Worm (Caenorhabditis elegans): Measurements from ENCODE around the gene acl-14.

acl-14 gene

ce11 chrV:9293359-9293758, 40.1 kb downstream of the acl-14 start:
- TF ChIP-seq tbx-9 (tag; optimal IDR thresholded peaks at IDR 0.05; ENCODE audit: borderline replicate concordance) (no peak), ceh-91 (GFP tag; IDR thresholded peaks at IDR 0.05) (no peak), mcd-1 (GFP tag; IDR thresholded peaks at IDR 0.05) (no peak; the same call in 1 of the 2 replicates), lin-26 (GFP tag; IDR thresholded peaks at IDR 0.05) (0 out of 2 replicates have a peak, but pooled peaks have one; percentile 41), B0261.1 (tag; optimal IDR thresholded peaks at IDR 0.05) (peak; percentile 19), xnd-1 (tag; optimal IDR thresholded peaks at IDR 0.05) (no peak), attf-5 (GFP tag; optimal IDR thresholded peaks at IDR 0.05) (no peak), ztf-25 (GFP tag; IDR thresholded peaks at IDR 0.05) (no peak), Y79H2A.3 (GFP tag; conservative IDR thresholded peaks at IDR 0.05) (no peak), madf-10 (tag; optimal IDR thresholded peaks at IDR 0.05) (no peak), cebp-2 (GFP tag; IDR thresholded peaks at IDR 0.05) (0 out of 2 replicates have a peak, but pooled peaks have one; percentile 64), snpc-3.4 (tag; optimal IDR thresholded peaks at IDR 0.05) (no peak), chd-7 (tag; optimal IDR thresholded peaks at IDR 0.05) (no peak), F49E8.2 (tag; optimal IDR thresholded peaks at IDR 0.05; ENCODE audit: insufficient read depth) (no peak), ztf-26 (tag; optimal IDR thresholded peaks at IDR 0.05) (no peak), pha-4 (tag; optimal IDR thresholded peaks at IDR 0.05) (no peak), attf-3 (GFP tag; conservative IDR thresholded peaks at IDR 0.05) (0 out of 2 replicates have a peak, but pooled peaks have one; percentile 14), ztf-18 (tag; optimal IDR thresholded peaks at IDR 0.05) (no peak), zfh-2 (GFP tag; conservative IDR thresholded peaks at IDR 0.05) (peak; percentile 97), F23B12.7 (tag; optimal IDR thresholded peaks at IDR 0.05; ENCODE audit: insufficient read depth) (no peak), Y53G8AR.9 (GFP tag; conservative IDR thresholded peaks at IDR 0.05) (no peak), ZK185.1 (tag; optimal IDR thresholded peaks at IDR 0.05; ENCODE audit: poor library complexity, severe bottlenecking) (no peak), B0035.1 (tag; optimal IDR thresholded peaks at IDR 0.05) (no peak), F33H1.4 (GFP tag; IDR thresholded peaks at IDR 0.05) (no peak), nhr-90 (tag; optimal IDR thresholded peaks at IDR 0.05) (no peak), nfyb-1 (GFP tag; IDR thresholded peaks at IDR 0.05) (no peak; the same call in 1 of the 2 replicates), nfya-2 (GFP tag; IDR thresholded peaks at IDR 0.05) (no peak), him-1 (tag; optimal IDR thresholded peaks at IDR 0.05) (no peak), bed-2 (GFP tag; IDR thresholded peaks at IDR 0.05) (0 out of 2 replicates have a peak, but pooled peaks have one; percentile 47), madf-8 (GFP tag; conservative IDR thresholded peaks at IDR 0.05) (no peak), C17E4.6 (GFP tag; IDR thresholded peaks at IDR 0.05) (no peak), snpc-1.1 (tag; optimal IDR thresholded peaks at IDR 0.05; ENCODE audit: insufficient read depth) (no peak), rpc-1 (optimal IDR thresholded peaks at IDR 0.05) (no peak), rpc-1 (tag; optimal IDR thresholded peaks at IDR 0.05) (peak; percentile 16), dpff-1 (tag; optimal IDR thresholded peaks at IDR 0.05) (no peak), gei-17 (GFP tag; optimal IDR thresholded peaks at IDR 0.05) (no peak), F52B5.7 (tag; optimal IDR thresholded peaks at IDR 0.05) (no peak), egl-44 (GFP tag; IDR thresholded peaks at IDR 0.05) (no peak), F22D6.2 (tag; optimal IDR thresholded peaks at IDR 0.05) (no peak), ccch-3 (GFP tag; optimal IDR thresholded peaks at IDR 0.05) (no peak), tlf-1 (GFP tag; optimal IDR thresholded peaks at IDR 0.05) (no peak), rec-8 (tag; optimal IDR thresholded peaks at IDR 0.05) (no peak), dox-1 (GFP tag; IDR thresholded peaks at IDR 0.05) (no peak), egrh-3 (GFP tag; IDR thresholded peaks at IDR 0.05) (peak; percentile 93), B0019.2 (GFP tag; conservative IDR thresholded peaks at IDR 0.05) (no peak), F39B2.1 (GFP tag; IDR thresholded peaks at IDR 0.05) (no peak), ama-1 (optimal IDR thresholded peaks at IDR 0.05) (no peak), ama-1 (GFP tag; optimal IDR thresholded peaks at IDR 0.05) (no peak), attf-6 (GFP tag; IDR thresholded peaks at IDR 0.05) (no peak)
